Fruit fly (Drosophila melanogaster): Measurements from ENCODE around the gene CG17560.
A peak's percentile ranks its signal among the peaks of the same experiment; 100 is the strongest.

Gene CG17560

DNA sequence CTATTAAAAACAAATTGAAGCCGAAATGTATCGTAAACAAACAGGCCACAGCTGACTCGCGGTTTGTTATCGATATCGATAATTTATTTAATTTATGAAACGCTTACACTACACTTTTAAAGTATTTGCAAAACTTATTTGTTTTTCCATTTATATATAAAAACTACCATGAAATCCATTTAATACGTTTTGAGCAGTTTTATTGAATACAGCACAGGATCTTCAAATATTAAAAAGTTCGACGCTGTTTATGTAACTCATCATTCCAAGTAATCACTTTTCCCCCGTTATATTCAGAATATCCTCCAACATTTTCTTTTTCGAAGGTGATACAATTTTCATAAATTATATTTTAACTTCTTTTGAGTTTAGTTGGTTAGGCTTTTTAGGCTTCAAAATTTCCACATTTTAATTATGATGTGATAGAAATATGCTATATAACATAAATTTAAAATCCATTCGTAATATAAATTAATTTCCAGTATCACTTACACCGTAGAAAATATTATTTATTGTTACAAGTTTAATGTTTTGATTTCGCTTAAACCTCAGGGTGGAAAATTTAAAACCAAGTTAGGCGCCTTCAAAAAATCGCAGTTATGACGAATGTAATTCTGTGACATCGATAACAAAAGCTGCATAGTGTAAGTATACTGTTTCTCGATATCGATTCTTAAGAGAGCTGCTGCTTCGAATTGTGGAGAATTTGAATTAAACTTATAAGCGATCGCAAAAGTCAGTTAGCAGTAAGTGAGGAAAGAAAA is 29.4 kb downstream of the CG17560 start, which contains the start of the genes CG10324 and CCT3 (continued):
- peak; percentile 55 for TF ChIP-seq lmd (GFP tag; IDR thresholded peaks at IDR 0.05)
- peak; percentile 67; the same call in 2 of the 3 replicates for TF ChIP-seq ci (GFP tag; IDR thresholded peaks at IDR 0.05)
- TF ChIP-seq Hey (tag; optimal IDR thresholded peaks at IDR 0.05) = no peak
- no peak for TF ChIP-seq CG30431 (GFP tag; optimal IDR thresholded peaks at IDR 0.05)
- peak; percentile 66 for TF ChIP-seq dmrt11E (tag; optimal IDR thresholded peaks at IDR 0.05)
- TF ChIP-seq CG11456 (GFP tag; IDR thresholded peaks at IDR 0.05) = no peak
- TF ChIP-seq CG2129 (GFP tag; IDR thresholded peaks at IDR 0.05; ENCODE audit: partially characterized antibody) = no peak
- TF ChIP-seq dm (GFP tag; optimal IDR thresholded peaks at IDR 0.05) = no peak
- peak; percentile 48; the same call in 1 of the 3 replicates for TF ChIP-seq CG34422 (GFP tag; IDR thresholded peaks at IDR 0.05)
- peak; percentile 34; the same call in 1 of the 2 replicates for TF ChIP-seq CG31224 (GFP tag; IDR thresholded peaks at IDR 0.05)
- no peak for TF ChIP-seq CG3726 (GFP tag; IDR thresholded peaks at IDR 0.05)
- peak; percentile 47 for TF ChIP-seq CG32772 (GFP tag; IDR thresholded peaks at IDR 0.05)
- TF ChIP-seq ERR (GFP tag; optimal IDR thresholded peaks at IDR 0.05) = no peak
- TF ChIP-seq Aef1 (GFP tag; IDR thresholded peaks at IDR 0.05) = peak; percentile 25; the same call in 1 of the 3 replicates
- TF ChIP-seq Max (GFP tag; optimal IDR thresholded peaks at IDR 0.05) = peak; percentile 53
- no peak for TF ChIP-seq oc (tag; optimal IDR thresholded peaks at IDR 0.05)
- TF ChIP-seq CG9609 (GFP tag; optimal IDR thresholded peaks at IDR 0.05) = peak; percentile 44
- no peak for TF ChIP-seq crc (GFP tag; optimal IDR thresholded peaks at IDR 0.05)
- peak; percentile 65 for TF ChIP-seq CG33557 (GFP tag; optimal IDR thresholded peaks at IDR 0.05)
- no peak for TF ChIP-seq dmrt99B (tag; optimal IDR thresholded peaks at IDR 0.05)
- peak; percentile 16 for TF ChIP-seq Hand (GFP tag; optimal IDR thresholded peaks at IDR 0.05)
- TF ChIP-seq Sox100B (GFP tag; optimal IDR thresholded peaks at IDR 0.05) = no peak
- TF ChIP-seq hkb (optimal IDR thresholded peaks at IDR 0.05) = no peak
- TF ChIP-seq hkb (GFP tag; IDR thresholded peaks at IDR 0.05) = peak; percentile 61
- no peak; the same call in 1 of the 2 replicates for TF ChIP-seq CG10366 (GFP tag; IDR thresholded peaks at IDR 0.05)
- no peak for TF ChIP-seq Hr51 (GFP tag; optimal IDR thresholded peaks at IDR 0.05)
- peak; percentile 55 to 59 for TF ChIP-seq dpn (GFP tag; optimal IDR thresholded peaks at IDR 0.05)
- no peak for TF ChIP-seq Dad (GFP tag; optimal IDR thresholded peaks at IDR 0.05)
- no peak for TF ChIP-seq aop (GFP tag; IDR thresholded peaks at IDR 0.05)
- TF ChIP-seq Ssrp (tag; optimal IDR thresholded peaks at IDR 0.05) = peak; percentile 73
- peak; percentile 66 for TF ChIP-seq CG12104 (GFP tag; optimal IDR thresholded peaks at IDR 0.05)
- peak; percentile 26; the same call in 1 of the 2 replicates for TF ChIP-seq sens-2 (GFP tag; IDR thresholded peaks at IDR 0.05)
- TF ChIP-seq ro (GFP tag; IDR thresholded peaks at IDR 0.05) = no peak
- TF ChIP-seq chif (GFP tag; optimal IDR thresholded peaks at IDR 0.05) = peak; percentile 31 to 37
- peak; percentile 44 for TF ChIP-seq cato (GFP tag; optimal IDR thresholded peaks at IDR 0.05; ENCODE audit: borderline replicate concordance)
- TF ChIP-seq CG11504 (tag; optimal IDR thresholded peaks at IDR 0.05) = no peak
- no peak for TF ChIP-seq disco-r (GFP tag; optimal IDR thresholded peaks at IDR 0.05)
- TF ChIP-seq btn (GFP tag; optimal IDR thresholded peaks at IDR 0.05) = no peak
- no peak for TF ChIP-seq gce (GFP tag; IDR thresholded peaks at IDR 0.05)
- no peak; the same call in 1 of the 2 replicates for TF ChIP-seq Ravus (GFP tag; IDR thresholded peaks at IDR 0.05)
- peak; percentile 42 for TF ChIP-seq zfh2 (GFP tag; optimal IDR thresholded peaks at IDR 0.05)
- peak; percentile 44 for TF ChIP-seq CG1529 (GFP tag; optimal IDR thresholded peaks at IDR 0.05)
- peak; percentile 66; the same call in 2 of the 3 replicates for TF ChIP-seq zfh1 (GFP tag; IDR thresholded peaks at IDR 0.05)
- peak; percentile 62 for TF ChIP-seq Doc3 (GFP tag; IDR thresholded peaks at IDR 0.05; ENCODE audit: partially characterized antibody)
- peak; percentile 76 for TF ChIP-seq bbx (GFP tag; IDR thresholded peaks at IDR 0.05; ENCODE audit: partially characterized antibody)
- peak; percentile 85 for TF ChIP-seq CG7357 (GFP tag; IDR thresholded peaks at IDR 0.05)
- no peak for TF ChIP-seq CG8281 (tag; optimal IDR thresholded peaks at IDR 0.05)
- TF ChIP-seq Vsx1 (GFP tag; optimal IDR thresholded peaks at IDR 0.05) = no peak
- peak; percentile 15 for TF ChIP-seq CG2202 (tag; optimal IDR thresholded peaks at IDR 0.05)
- TF ChIP-seq E2f1 (GFP tag; IDR thresholded peaks at IDR 0.05) = peak; percentile 19; the same call in 1 of the 2 replicates
